Worm (Caenorhabditis elegans) whole organism, L2 larva: ENCODE measurements around the gene sms-3.

ENCODE experiments used
- Y55F3AM.14 ChIP-seq: fragments of 200-800 bp; sonication (Bioruptor generic); optimal IDR thresholded peaks from 2 replicates; lab custom pipeline; 2018; ENCODE audit warnings: mild to moderate bottlenecking, missing genetic modification characterization, missing compliant biosample characterization
- aly-2 ChIP-seq: fragments of 150-350 bp; optimal IDR thresholded peaks from 2 replicates; lab custom pipeline; 2014; ENCODE audit warnings: missing biosample characterization, missing genetic modification characterization
- ama-1 ChIP-seq: fragments of 150-350 bp; optimal IDR thresholded peaks from 2 replicates; lab custom pipeline; 2018; ENCODE audit warnings: inconsistent platforms
- gmeb-1 ChIP-seq: fragments of 150-350 bp; optimal IDR thresholded peaks from 2 replicates; lab custom pipeline; 2014; ENCODE audit warnings: missing biosample characterization, missing genetic modification characterization
- lin-11 ChIP-seq: fragments of 150-350 bp; sonication (generic microtip); optimal IDR thresholded peaks from 2 replicates; lab custom pipeline; 2014; ENCODE audit warnings: missing biosample characterization, missing genetic modification characterization, inconsistent platforms, mixed read lengths
- lin-13 ChIP-seq: fragments of 150-350 bp; optimal IDR thresholded peaks from 2 replicates; lab custom pipeline; 2014; ENCODE audit warnings: missing biosample characterization, missing genetic modification reagents, missing genetic modification characterization
- lsy-2 ChIP-seq, 2 experiments: fragments of 150-350 bp in 1 of 2; sonication (generic microtip) in 1 of 2; optimal IDR thresholded peaks; 2 replicates each; lab custom pipeline; 2014 to 2017; ENCODE audit warnings: missing biosample characterization in 2 of 2, missing genetic modification characterization in 2 of 2
- nhr-10 ChIP-seq: sonication (generic microtip); optimal IDR thresholded peaks from 2 replicates; lab custom pipeline; 2017; ENCODE audit warnings: missing biosample characterization, missing genetic modification characterization
- nhr-77 ChIP-seq: fragments of 150-350 bp; optimal IDR thresholded peaks from 2 replicates; lab custom pipeline; 2014; ENCODE audit warnings: missing biosample characterization, missing genetic modification characterization
- sem-4 ChIP-seq: fragments of 150-350 bp; optimal IDR thresholded peaks from 2 replicates; lab custom pipeline; 2014; ENCODE audit warnings: missing biosample characterization, missing genetic modification reagents, missing genetic modification characterization
- zag-1 ChIP-seq: fragments of 150-350 bp; optimal IDR thresholded peaks from 2 replicates; lab custom pipeline; 2014; ENCODE audit warnings: missing biosample characterization, missing genetic modification characterization

- TF ChIP-seq lin-11 (no peak), lsy-2 (tag; optimal IDR thresholded peaks at IDR 0.05; lab: Kevin White, UChicago) (no peak), gmeb-1 (no peak), zag-1 (tag; lab: Kevin White, UChicago) (no peak), aly-2 (tag; lab: Kevin White, UChicago) (no peak), ama-1 (lab: Kevin White, UChicago) (no peak), nhr-77 (no peak), lin-13 (no peak), sem-4 (tag; lab: Kevin White, UChicago) (no peak), Y55F3AM.14 (no peak), nhr-10 (no peak)
These were observed 57.4 kb downstream of the sms-3 start for ce11 chrIII:1543406-1544011.
